Worm (Caenorhabditis elegans) whole organism, L3 larva: Measurements from ENCODE around the gene srw-24.

ENCODE experiments used
- R02D3.7 ChIP-seq: fragments of 150-350 bp; optimal IDR thresholded peaks from 2 replicates; lab custom pipeline; 2014; ENCODE audit warnings: missing biosample characterization, missing genetic modification characterization
- ZK546.5 ChIP-seq: sonication (generic microtip); optimal IDR thresholded peaks from 2 replicates; lab custom pipeline; 2017; ENCODE audit warnings: missing biosample characterization, missing genetic modification characterization
- ama-1 ChIP-seq: fragments of 150-350 bp; optimal IDR thresholded peaks from 2 replicates; lab custom pipeline; 2018
- ceh-16 ChIP-seq: sonication (generic microtip); optimal IDR thresholded peaks from 2 replicates; lab custom pipeline; 2017; ENCODE audit warnings: missing biosample characterization, missing genetic modification characterization
- ceh-28 ChIP-seq: fragments of 150-350 bp; optimal IDR thresholded peaks from 2 replicates; lab custom pipeline; 2014; ENCODE audit warnings: missing biosample characterization, missing genetic modification reagents, missing genetic modification characterization
- ceh-9 ChIP-seq: sonication (generic microtip); optimal IDR thresholded peaks from 2 replicates; lab custom pipeline; 2018; ENCODE audit warnings: missing biosample characterization, missing genetic modification characterization
- daf-12 ChIP-seq: fragments of 150-350 bp; optimal IDR thresholded peaks from 2 replicates; lab custom pipeline; 2014; ENCODE audit warnings: missing biosample characterization, missing genetic modification reagents, missing genetic modification characterization
- egl-5 ChIP-seq: fragments of 150-350 bp; optimal IDR thresholded peaks from 2 replicates; lab custom pipeline; 2017; ENCODE audit warnings: missing biosample characterization, missing genetic modification reagents, missing genetic modification characterization, inconsistent platforms
- elt-1 ChIP-seq: fragments of 150-350 bp; optimal IDR thresholded peaks from 2 replicates; lab custom pipeline; 2014; ENCODE audit warnings: missing biosample characterization, missing genetic modification characterization
- elt-2 ChIP-seq: sonication (generic microtip); optimal IDR thresholded peaks from 2 replicates; lab custom pipeline; 2016; ENCODE audit warnings: missing genetic modification reagents, mild to moderate bottlenecking, missing genetic modification characterization, missing compliant biosample characterization
- elt-3 ChIP-seq, 3 experiments: fragments of 150-350 bp in 1 of 3; sonication (generic microtip) in 2 of 3; optimal IDR thresholded peaks; 2 replicates in 2 of 3; 4 replicates in 1 of 3; lab custom pipeline; 2014 to 2017; ENCODE audit warnings: missing biosample characterization in 3 of 3, missing genetic modification characterization in 3 of 3
- eor-1 ChIP-seq, 2 experiments: fragments of 150-350 bp; optimal IDR thresholded peaks; 2 replicates each; lab custom pipeline; 2014 to 2018; ENCODE audit warnings: missing biosample characterization in 2 of 2, missing genetic modification characterization in 2 of 2
- fkh-2 ChIP-seq: fragments of 150-350 bp; optimal IDR thresholded peaks from 2 replicates; lab custom pipeline; 2014; ENCODE audit warnings: missing biosample characterization, missing genetic modification reagents, missing genetic modification characterization
- hmg-11 ChIP-seq: sonication (generic microtip); optimal IDR thresholded peaks from 2 replicates; lab custom pipeline; 2016; ENCODE audit warnings: missing genetic modification characterization, missing compliant biosample characterization
- lin-15B ChIP-seq: fragments of 150-350 bp; optimal IDR thresholded peaks from 2 replicates; lab custom pipeline; 2014; ENCODE audit warnings: missing biosample characterization, missing genetic modification characterization
- lin-39 ChIP-seq: fragments of 150-350 bp; optimal IDR thresholded peaks from 2 replicates; lab custom pipeline; 2018; ENCODE audit warnings: missing biosample characterization, missing genetic modification reagents, missing genetic modification characterization
- lsy-12 ChIP-seq: sonication (generic microtip); optimal IDR thresholded peaks from 2 replicates; lab custom pipeline; 2016; ENCODE audit warnings: mild to moderate bottlenecking, missing genetic modification characterization, missing compliant biosample characterization
- mml-1 ChIP-seq: fragments of 150-350 bp; sonication (generic microtip); optimal IDR thresholded peaks from 3 replicates; lab custom pipeline; 2014; ENCODE audit warnings: missing biosample characterization, missing genetic modification characterization
- nfya-1 ChIP-seq: sonication (generic microtip); optimal IDR thresholded peaks from 2 replicates; lab custom pipeline; 2017; ENCODE audit warnings: missing genetic modification characterization, mild to moderate bottlenecking, missing compliant biosample characterization, antibody characterized with exemption, moderate library complexity; ENCODE audit not compliant: insufficient read depth
- nhr-11 ChIP-seq: fragments of 150-350 bp; optimal IDR thresholded peaks from 2 replicates; lab custom pipeline; 2014; ENCODE audit warnings: missing biosample characterization, missing genetic modification characterization
- nhr-12 ChIP-seq: fragments of 150-350 bp; optimal IDR thresholded peaks from 2 replicates; lab custom pipeline; 2014; ENCODE audit warnings: missing biosample characterization, missing genetic modification characterization
- nhr-25 ChIP-seq: sonication (generic microtip); optimal IDR thresholded peaks from 2 replicates; lab custom pipeline; 2017; ENCODE audit warnings: missing biosample characterization, missing genetic modification characterization
- nhr-28 ChIP-seq: fragments of 150-350 bp; optimal IDR thresholded peaks from 2 replicates; lab custom pipeline; 2014; ENCODE audit warnings: missing biosample characterization, missing genetic modification characterization
- nhr-77 ChIP-seq: fragments of 150-350 bp; optimal IDR thresholded peaks from 2 replicates; lab custom pipeline; 2014; ENCODE audit warnings: missing biosample characterization, missing genetic modification characterization
- sea-2 ChIP-seq: fragments of 150-350 bp; sonication (generic microtip); optimal IDR thresholded peaks from 4 replicates; lab custom pipeline; 2014; ENCODE audit warnings: missing biosample characterization, missing genetic modification reagents, missing genetic modification characterization
- skn-1 ChIP-seq: fragments of 150-350 bp; optimal IDR thresholded peaks from 2 replicates; lab custom pipeline; 2014; ENCODE audit warnings: missing biosample characterization, missing genetic modification characterization
- tbx-2 ChIP-seq: sonication (generic microtip); optimal IDR thresholded peaks from 2 replicates; lab custom pipeline; 2016; ENCODE audit warnings: mild to moderate bottlenecking, missing genetic modification characterization, missing compliant biosample characterization
- unc-62 ChIP-seq: fragments of 150-350 bp; sonication (generic microtip); optimal IDR thresholded peaks from 4 replicates; lab custom pipeline; 2014; ENCODE audit warnings: missing biosample characterization, missing genetic modification reagents, missing genetic modification characterization
- zag-1 ChIP-seq: fragments of 150-350 bp; optimal IDR thresholded peaks from 2 replicates; lab custom pipeline; 2014; ENCODE audit warnings: missing biosample characterization, missing genetic modification characterization
- ztf-11 ChIP-seq: fragments of 150-350 bp; optimal IDR thresholded peaks from 2 replicates; lab custom pipeline; 2014; ENCODE audit warnings: missing biosample characterization, missing genetic modification characterization
- ztf-4 ChIP-seq: fragments of 150-350 bp; optimal IDR thresholded peaks from 2 replicates; lab custom pipeline; 2014; ENCODE audit warnings: missing biosample characterization, missing genetic modification characterization

srw-24 gene

ce11 chrV:15230243-15230642 lies 6.5 kb downstream of the srw-24 start, which contains the start of gene srw-15:
srw-15 (plus strand) TSS chrV:15230543.
- TF ChIP-seq ceh-16 (tag; lab: Kevin White, UChicago) (no peak), unc-62 (GFP tag; lab: Kevin White, UChicago) (no peak), nhr-11 (tag; lab: Kevin White, UChicago) (no peak), hmg-11 (tag; lab: Kevin White, UChicago) (no peak), lsy-12 (tag; lab: Kevin White, UChicago) (no peak), ztf-11 (tag; lab: Kevin White, UChicago) (no peak), sea-2 (GFP tag; lab: Kevin White, UChicago) (no peak), ceh-28 (no peak), nhr-28 (tag; lab: Kevin White, UChicago) (no peak), R02D3.7 (tag; lab: Kevin White, UChicago) (no peak)

- TF ChIP-seq fkh-2 (tag; lab: Kevin White, UChicago) (no peak), elt-2 (no peak), R02D3.7 (tag; lab: Kevin White, UChicago) (no peak), nhr-28 (tag; lab: Kevin White, UChicago) (no peak), ama-1 (lab: Kevin White, UChicago) (no peak), nhr-11 (tag; lab: Kevin White, UChicago) (no peak), skn-1 (no peak), nfya-1 (tag; lab: Kevin White, UChicago) (no peak), eor-1 (tag; optimal IDR thresholded peaks at IDR 0.05; lab: Kevin White, UChicago) (no peak), elt-3 (tag; optimal IDR thresholded peaks at IDR 0.05; lab: Kevin White, UChicago) (no peak), lin-39 (no peak), daf-12 (tag; lab: Kevin White, UChicago) (no peak)
- TF ChIP-seq, all 47 proteins: peak for 0
Measured at ce11 chrV:15232200-15232599, 8.4 kb downstream of the srw-24 start, which contains the start of gene srw-13. srw-13 (plus strand) TSS chrV:15232500.

- TF ChIP-seq elt-2, result no peak
- no peak for TF ChIP-seq unc-62 (GFP tag; lab: Kevin White, UChicago)
- TF ChIP-seq nhr-28 (tag; lab: Kevin White, UChicago), result no peak
- no peak for TF ChIP-seq lin-15B
- TF ChIP-seq zag-1, result no peak
- no peak for TF ChIP-seq ceh-9 (tag; lab: Kevin White, UChicago)
- TF ChIP-seq mml-1 (tag; lab: Kevin White, UChicago), result no peak
- no peak for TF ChIP-seq sea-2 (GFP tag; lab: Kevin White, UChicago)
- no peak for TF ChIP-seq nhr-25 (tag; lab: Kevin White, UChicago)
- no peak for TF ChIP-seq ztf-4
- TF ChIP-seq egl-5 (tag; lab: Kevin White, UChicago), result no peak
- TF ChIP-seq ZK546.5 (tag; lab: Kevin White, UChicago), result no peak
Measured at ce11 chrV:15235661-15236060, 11.9 kb downstream of the srw-24 start, which contains the start of gene nhr-164. nhr-164 (minus strand) TSS chrV:15235761.

- TF ChIP-seq ztf-11 (tag; lab: Kevin White, UChicago) (no peak), nhr-77 (tag; lab: Kevin White, UChicago) (no peak), nhr-11 (tag; lab: Kevin White, UChicago) (no peak), tbx-2 (tag; lab: Kevin White, UChicago) (no peak), nhr-28 (tag; lab: Kevin White, UChicago) (no peak), nhr-12 (tag; lab: Kevin White, UChicago) (no peak), elt-1 (tag; lab: Kevin White, UChicago) (no peak), ceh-9 (tag; lab: Kevin White, UChicago) (no peak), sea-2 (GFP tag; lab: Kevin White, UChicago) (no peak), ceh-16 (tag; lab: Kevin White, UChicago) (no peak), elt-2 (no peak)
Measured at ce11 chrV:15238552-15238951, 14.8 kb downstream of the srw-24 start, which contains the start of gene srw-12. srw-12 (minus strand) TSS chrV:15238652.

- TF ChIP-seq nhr-25 (tag; lab: Kevin White, UChicago) (no peak), fkh-2 (tag; lab: Kevin White, UChicago) (no peak), mml-1 (tag; lab: Kevin White, UChicago) (no peak), skn-1 (no peak)
Measured at ce11 chrV:15240215-15240614, 16.4 kb downstream of the srw-24 start, which contains the start of gene srw-11. srw-11 (minus strand) TSS chrV:15240315.
